Fruit fly (Drosophila melanogaster) whole organism, embryonic: ENCODE results near the gene CG31870.

Experiments used
- Abd-B ChIP-seq: fragments of 200-800 bp; sonication (Bioruptor generic); optimal IDR thresholded peaks from 2 replicates; lab custom pipeline; 2018; ENCODE audit warnings: missing biosample characterization, mild to moderate bottlenecking, missing genetic modification characterization, moderate library complexity
- Bgb ChIP-seq: fragments of 200-800 bp; sonication (Bioruptor generic); IDR thresholded peaks from 2 replicates; pipeline ENCODE4 v1.3.6; 2022; ENCODE audit warnings: missing biosample characterization, missing genetic modification characterization; ENCODE audit not compliant: partially characterized antibody
- BtbVII ChIP-seq: fragments of 200-800 bp; sonication (Bioruptor generic); optimal IDR thresholded peaks from 3 replicates; lab custom pipeline; 2017; ENCODE audit warnings: missing biosample characterization, mild to moderate bottlenecking, missing genetic modification characterization
- CG11247 ChIP-seq: fragments of 200-800 bp; sonication (Bioruptor generic); IDR thresholded peaks from 2 replicates; pipeline ENCODE4 v1.3.6; 2022; ENCODE audit warnings: missing biosample characterization, missing genetic modification characterization
- CG12104 ChIP-seq: fragments of 200-800 bp; sonication (Bioruptor generic); optimal IDR thresholded peaks from 3 replicates; lab custom pipeline; 2016; ENCODE audit warnings: missing biosample characterization, missing genetic modification characterization
- CG13287 ChIP-seq: fragments of 200-800 bp; sonication (Bioruptor generic); IDR thresholded peaks from 2 replicates; pipeline ENCODE4 v1.3.6; 2022; ENCODE audit warnings: missing biosample characterization, missing genetic modification characterization; ENCODE audit not compliant: partially characterized antibody
- CG14014 ChIP-seq: fragments of 200-800 bp; sonication (Bioruptor generic); IDR thresholded peaks from 2 replicates; pipeline ENCODE4 v1.3.6; 2022; ENCODE audit warnings: missing biosample characterization, missing genetic modification characterization
- CG14965 ChIP-seq: fragments of 200-800 bp; sonication (Bioruptor generic); optimal IDR thresholded peaks from 2 replicates; lab custom pipeline; 2016; ENCODE audit warnings: missing biosample characterization, missing genetic modification characterization, borderline replicate concordance
- CG15011 ChIP-seq: fragments of 200-800 bp; sonication (Bioruptor generic); optimal IDR thresholded peaks from 3 replicates; lab custom pipeline; 2018; ENCODE audit warnings: missing biosample characterization, mild to moderate bottlenecking, missing genetic modification characterization
- CG15073 ChIP-seq: fragments of 200-800 bp; sonication (Bioruptor generic); optimal IDR thresholded peaks from 2 replicates; lab custom pipeline; 2016; ENCODE audit warnings: missing biosample characterization, missing genetic modification characterization
- CG3065 ChIP-seq: fragments of 200-800 bp; sonication (Bioruptor generic); optimal IDR thresholded peaks from 2 replicates; lab custom pipeline; 2016; ENCODE audit warnings: missing biosample characterization, missing genetic modification characterization
- CG31224 ChIP-seq: fragments of 200-800 bp; sonication (Bioruptor generic); IDR thresholded peaks from 2 replicates; pipeline ENCODE4 v1.3.6; 2022; ENCODE audit warnings: missing biosample characterization, missing genetic modification characterization
- CG3726 ChIP-seq: fragments of 200-800 bp; sonication (Bioruptor generic); IDR thresholded peaks from 3 replicates; pipeline ENCODE4, ENCODE4 v1.3.6; 2022; ENCODE audit warnings: missing biosample characterization, missing genetic modification characterization
- CG4730 ChIP-seq: fragments of 200-800 bp; sonication (Bioruptor generic); IDR thresholded peaks from 2 replicates; pipeline ENCODE4 v1.3.6; 2022; ENCODE audit warnings: missing biosample characterization, missing genetic modification characterization
- CG6254 ChIP-seq: fragments of 200-800 bp; sonication (Bioruptor generic); optimal IDR thresholded peaks from 3 replicates; lab custom pipeline; 2017; ENCODE audit warnings: mild to moderate bottlenecking, missing biosample characterization, missing genetic modification reagents, missing genetic modification characterization
- CG6854 ChIP-seq: fragments of 200-800 bp; sonication (Bioruptor generic); optimal IDR thresholded peaks from 3 replicates; lab custom pipeline; 2017; ENCODE audit warnings: missing biosample characterization, mild to moderate bottlenecking, missing genetic modification characterization
- CG7928 ChIP-seq: fragments of 200-800 bp; sonication (Bioruptor generic); optimal IDR thresholded peaks from 2 replicates; lab custom pipeline; 2017; ENCODE audit warnings: missing biosample characterization, mild to moderate bottlenecking, missing genetic modification characterization
- CG8281 ChIP-seq: fragments of 200-800 bp; sonication (Bioruptor generic); optimal IDR thresholded peaks from 2 replicates; lab custom pipeline; 2018; ENCODE audit warnings: missing biosample characterization, mild to moderate bottlenecking, missing genetic modification characterization, moderate library complexity
- CG9932 ChIP-seq: fragments of 200-800 bp; sonication (Bioruptor generic); IDR thresholded peaks from 2 replicates; pipeline ENCODE4 v1.3.6; 2022; ENCODE audit warnings: missing biosample characterization, missing genetic modification characterization
- D19A ChIP-seq: fragments of 200-800 bp; optimal IDR thresholded peaks from 3 replicates; lab custom pipeline; 2019; ENCODE audit warnings: missing biosample characterization, mild to moderate bottlenecking, missing genetic modification characterization, moderate library complexity
- Dip3 ChIP-seq: fragments of 200-800 bp; sonication (Bioruptor generic); optimal IDR thresholded peaks from 3 replicates; lab custom pipeline; 2016; ENCODE audit warnings: missing biosample characterization, missing genetic modification characterization
- Doc3 ChIP-seq: fragments of 200-800 bp; sonication (Bioruptor generic); IDR thresholded peaks from 3 replicates; pipeline ENCODE4 v1.3.6; 2022; ENCODE audit warnings: missing biosample characterization, missing genetic modification characterization; ENCODE audit not compliant: partially characterized antibody
- GATAe ChIP-seq: fragments of 200-800 bp; sonication (Bioruptor generic); conservative IDR thresholded peaks from 2 replicates; pipeline ENCODE4 v1.3.6; 2022; ENCODE audit warnings: missing biosample characterization, missing genetic modification characterization
- HHEX ChIP-seq: fragments of 200-800 bp; sonication (Bioruptor generic); optimal IDR thresholded peaks from 3 replicates; lab custom pipeline; 2017; ENCODE audit warnings: missing biosample characterization, mild to moderate bottlenecking, missing genetic modification characterization, missing genetic modification reagents
- Hr51 ChIP-seq, 2 experiments: fragments of 200-800 bp; sonication (Bioruptor generic); optimal IDR thresholded peaks; 2 replicates in 1 of 2; 3 replicates in 1 of 2; lab custom pipeline; 2016 to 2018; ENCODE audit warnings: missing biosample characterization in 2 of 2, missing genetic modification characterization in 2 of 2, mild to moderate bottlenecking in 1 of 2, moderate library complexity in 1 of 2
- Optix ChIP-seq: fragments of 200-800 bp; sonication (Bioruptor generic); IDR thresholded peaks from 3 replicates; pipeline ENCODE4 v1.3.6; 2022; ENCODE audit warnings: missing biosample characterization, missing genetic modification characterization
- Pdp1 ChIP-seq, 2 experiments: fragments of 200-800 bp; sonication (Bioruptor generic); optimal IDR thresholded peaks; 3 replicates each; lab custom pipeline; 2016; ENCODE audit warnings: missing biosample characterization in 2 of 2, missing genetic modification characterization in 2 of 2, mild to moderate bottlenecking in 1 of 2, moderate library complexity in 1 of 2
- Rx ChIP-seq: fragments of 200-800 bp; sonication (Bioruptor generic); IDR thresholded peaks from 2 replicates; pipeline ENCODE4 v1.3.6; 2022; ENCODE audit warnings: missing biosample characterization, missing genetic modification characterization
- Side ChIP-seq: fragments of 200-800 bp; sonication (Bioruptor generic); optimal IDR thresholded peaks from 2 replicates; lab custom pipeline; 2016; ENCODE audit warnings: missing biosample characterization, missing genetic modification characterization
- TFAM ChIP-seq: fragments of 200-800 bp; sonication (Bioruptor generic); optimal IDR thresholded peaks from 2 replicates; lab custom pipeline; 2017; ENCODE audit warnings: missing biosample characterization, missing genetic modification characterization, inconsistent platforms
- Usf ChIP-seq: fragments of 200-800 bp; sonication (Bioruptor generic); optimal IDR thresholded peaks from 2 replicates; lab custom pipeline; 2017; ENCODE audit warnings: missing genotype, missing biosample characterization, missing genetic modification characterization
- Vsx1 ChIP-seq: fragments of 200-800 bp; sonication (Bioruptor generic); optimal IDR thresholded peaks from 2 replicates; lab custom pipeline; 2017; ENCODE audit warnings: missing biosample characterization, mild to moderate bottlenecking, missing genetic modification characterization, missing genetic modification reagents
- ara ChIP-seq: fragments of 200-800 bp; sonication (Bioruptor generic); IDR thresholded peaks from 2 replicates; pipeline ENCODE4 v1.3.6; 2022; ENCODE audit warnings: missing biosample characterization, missing genetic modification characterization
- bcd ChIP-seq: fragments of 200-800 bp; sonication (Bioruptor generic); optimal IDR thresholded peaks from 2 replicates; lab custom pipeline; 2017; ENCODE audit warnings: missing biosample characterization, mild to moderate bottlenecking, missing genetic modification characterization
- btn ChIP-seq: fragments of 200-800 bp; sonication (Bioruptor generic); optimal IDR thresholded peaks from 2 replicates; lab custom pipeline; 2016; ENCODE audit warnings: missing biosample characterization, missing genetic modification characterization
- crol ChIP-seq: fragments of 200-800 bp; sonication (Bioruptor generic); IDR thresholded peaks from 2 replicates; pipeline ENCODE4 v1.3.6; 2022; ENCODE audit warnings: missing biosample characterization, missing genetic modification characterization
- dm ChIP-seq: fragments of 200-800 bp; sonication (Bioruptor generic); optimal IDR thresholded peaks from 3 replicates; lab custom pipeline; 2016; ENCODE audit warnings: missing biosample characterization, missing genetic modification characterization
- kni ChIP-seq: fragments of 200-800 bp; sonication (Bioruptor generic); optimal IDR thresholded peaks from 3 replicates; lab custom pipeline; 2017; ENCODE audit warnings: mild to moderate bottlenecking, missing biosample characterization, missing genetic modification reagents, missing genetic modification characterization
- luna ChIP-seq: fragments of 200-800 bp; sonication (Bioruptor generic); optimal IDR thresholded peaks from 2 replicates; lab custom pipeline; 2016; ENCODE audit warnings: missing biosample characterization, missing genetic modification characterization
- mld ChIP-seq: fragments of 200-800 bp; sonication (Bioruptor generic); IDR thresholded peaks from 3 replicates; pipeline ENCODE4 v1.3.6; 2022; ENCODE audit warnings: missing biosample characterization, missing genetic modification characterization; ENCODE audit not compliant: partially characterized antibody
- onecut ChIP-seq: fragments of 200-800 bp; sonication (Bioruptor generic); IDR thresholded peaks from 2 replicates; pipeline ENCODE4 v1.3.6; 2022; ENCODE audit warnings: missing biosample characterization, missing genetic modification characterization
- ranshi ChIP-seq: fragments of 200-800 bp; sonication (Bioruptor generic); IDR thresholded peaks from 2 replicates; pipeline ENCODE4 v1.3.6; 2022; ENCODE audit warnings: missing biosample characterization, missing genetic modification characterization
- sim ChIP-seq: fragments of 200-800 bp; sonication (Bioruptor generic); IDR thresholded peaks from 2 replicates; pipeline ENCODE4 v1.3.6; 2022; ENCODE audit warnings: missing biosample characterization, missing genetic modification characterization
- sisA ChIP-seq: fragments of 200-800 bp; sonication (Bioruptor generic); IDR thresholded peaks from 2 replicates; pipeline ENCODE4 v1.3.6; 2022; ENCODE audit warnings: missing biosample characterization, missing genetic modification characterization
- stwl ChIP-seq: fragments of 200-800 bp; sonication (Bioruptor generic); optimal IDR thresholded peaks from 3 replicates; lab custom pipeline; 2018; ENCODE audit warnings: missing biosample characterization, mild to moderate bottlenecking, missing genetic modification characterization, moderate library complexity
- sug ChIP-seq: fragments of 200-800 bp; optimal IDR thresholded peaks from 2 replicates; lab custom pipeline; 2019; ENCODE audit warnings: missing biosample characterization, mild to moderate bottlenecking, missing genetic modification characterization, moderate library complexity
- wdn ChIP-seq: fragments of 200-800 bp; sonication (Bioruptor generic); IDR thresholded peaks from 2 replicates; pipeline ENCODE4 v1.3.6; 2022; ENCODE audit warnings: missing biosample characterization, missing genetic modification characterization
- wor ChIP-seq: fragments of 200-800 bp; sonication (Bioruptor generic); IDR thresholded peaks from 2 replicates; pipeline ENCODE4 v1.3.6; 2022; ENCODE audit warnings: missing biosample characterization, missing genetic modification characterization

Gene CG31870

dm6 chr2L:10800877-10801719, 11.1 kb downstream of the CG31870 start, which contains the start of gene CG31869 (continued):
- TF ChIP-seq HHEX, result no peak
- TF ChIP-seq CG11247 (GFP tag; lab: Robert Waterston, UW), result no peak
- TF ChIP-seq Side (GFP tag; lab: Kevin White, UChicago), result no peak
- peak; percentile 11; the same call in 1 of the 2 replicates for TF ChIP-seq CG13287
- TF ChIP-seq btn (GFP tag; lab: Kevin White, UChicago), result no peak
- no peak for TF ChIP-seq Dip3
- no peak for TF ChIP-seq Usf (GFP tag; lab: Kevin White, UChicago)
- no peak for TF ChIP-seq dm (GFP tag; lab: Kevin White, UChicago)
- TF ChIP-seq luna, result no peak
- 0 out of 2 replicates have a peak, but pooled peaks have one; percentile 15 for TF ChIP-seq CG4730 (GFP tag; lab: Robert Waterston, UW)
- peak; percentile 52 for TF ChIP-seq CG9932 (GFP tag; lab: Robert Waterston, UW)
- TF ChIP-seq Hr51 (GFP tag; optimal IDR thresholded peaks at IDR 0.05; lab: Kevin White, UChicago), result no peak
- TF ChIP-seq CG15011 (GFP tag; lab: Kevin White, UChicago), result no peak
- TF ChIP-seq CG8281 (tag; lab: Kevin White, UChicago), result no peak
- TF ChIP-seq Vsx1 (GFP tag; lab: Kevin White, UChicago), result no peak
- TF ChIP-seq Bgb (GFP tag; lab: Robert Waterston, UW), result 0 out of 2 replicates have a peak, but pooled peaks have one; percentile 10
- TF ChIP-seq kni (GFP tag; lab: Kevin White, UChicago), result peak; percentile 30
- TF ChIP-seq CG15073 (GFP tag; lab: Kevin White, UChicago), result no peak
- TF ChIP-seq Abd-B (GFP tag; lab: Kevin White, UChicago), result no peak
- TF ChIP-seq bcd (GFP tag; lab: Kevin White, UChicago), result no peak
- 0 out of 2 replicates have a peak, but pooled peaks have one; percentile 24 for TF ChIP-seq ranshi
- TF ChIP-seq wdn, result 0 out of 2 replicates have a peak, but pooled peaks have one; percentile 35
- TF ChIP-seq GATAe (GFP tag; lab: Robert Waterston, UW), result no peak
- TF ChIP-seq mld (GFP tag; lab: Robert Waterston, UW), result no peak
- no peak for TF ChIP-seq CG6854 (GFP tag; lab: Kevin White, UChicago)
- TF ChIP-seq Pdp1 (GFP tag; optimal IDR thresholded peaks at IDR 0.05; lab: Kevin White, UChicago), result no peak
- TF ChIP-seq Rx (GFP tag; lab: Robert Waterston, UW), result 0 out of 2 replicates have a peak, but pooled peaks have one; percentile 10
- TF ChIP-seq ara, result no peak
- peak; percentile 31; the same call in 1 of the 2 replicates for TF ChIP-seq CG14014
- no peak for TF ChIP-seq CG7928 (GFP tag; lab: Kevin White, UChicago)
- 0 out of 2 replicates have a peak, but pooled peaks have one; percentile 26 for TF ChIP-seq CG31224 (GFP tag; lab: Robert Waterston, UW)
- no peak for TF ChIP-seq BtbVII
- TF ChIP-seq onecut (GFP tag; lab: Robert Waterston, UW), result no peak
- TF ChIP-seq CG3726 (GFP tag; lab: Robert Waterston, UW), result no peak
- no peak for TF ChIP-seq sim (GFP tag; lab: Robert Waterston, UW)
- no peak for TF ChIP-seq sug (tag; lab: Kevin White, UChicago)
- TF ChIP-seq D19A (tag; lab: Kevin White, UChicago), result no peak
- no peak for TF ChIP-seq stwl (tag; lab: Kevin White, UChicago)
- TF ChIP-seq TFAM, result no peak
- no peak for TF ChIP-seq Doc3 (GFP tag; lab: Robert Waterston, UW)
- TF ChIP-seq CG14965, result no peak
- TF ChIP-seq CG6254 (GFP tag; lab: Kevin White, UChicago), result no peak
- 0 out of 3 replicates have a peak, but pooled peaks have one; percentile 34 for TF ChIP-seq Optix (GFP tag; lab: Robert Waterston, UW)
- peak; percentile 87 for TF ChIP-seq crol
- peak; percentile 23; the same call in 1 of the 2 replicates for TF ChIP-seq sisA (GFP tag; lab: Robert Waterston, UW)
- TF ChIP-seq CG12104 (GFP tag; lab: Kevin White, UChicago), result no peak
- TF ChIP-seq wor (GFP tag; lab: Robert Waterston, UW), result no peak
- TF ChIP-seq CG3065 (GFP tag; lab: Kevin White, UChicago), result peak; percentile 7
